Fruit fly (Drosophila melanogaster) whole organism, embryonic: ENCODE data around the gene RpL35A.

Experiments
- Abd-B ChIP-seq: fragments of 200-800 bp; sonication (Bioruptor generic); optimal IDR thresholded peaks from 2 replicates; lab custom pipeline; 2018; ENCODE audit warnings: missing biosample characterization, mild to moderate bottlenecking, missing genetic modification characterization, moderate library complexity
- Asciz ChIP-seq: fragments of 200-800 bp; sonication (Bioruptor generic); optimal IDR thresholded peaks from 2 replicates; lab custom pipeline; 2017; ENCODE audit warnings: missing biosample characterization, mild to moderate bottlenecking, missing genetic modification characterization, missing genetic modification reagents
- Atf-2 ChIP-seq: fragments of 200-800 bp; sonication (Bioruptor generic); optimal IDR thresholded peaks from 2 replicates; lab custom pipeline; 2016; ENCODE audit warnings: missing biosample characterization, missing genetic modification characterization
- Awh ChIP-seq: fragments of 200-800 bp; sonication (Bioruptor generic); IDR thresholded peaks from 2 replicates; pipeline ENCODE4, ENCODE4 v1.3.6; 2022; ENCODE audit warnings: missing biosample characterization, missing genetic modification characterization
- Bgb ChIP-seq: fragments of 200-800 bp; sonication (Bioruptor generic); IDR thresholded peaks from 2 replicates; pipeline ENCODE4 v1.3.6; 2022; ENCODE audit warnings: missing biosample characterization, missing genetic modification characterization; ENCODE audit not compliant: partially characterized antibody
- CG10209 ChIP-seq: fragments of 200-800 bp; sonication (Bioruptor generic); optimal IDR thresholded peaks from 3 replicates; lab custom pipeline; 2017; ENCODE audit warnings: missing biosample characterization, mild to moderate bottlenecking, missing genetic modification characterization, missing genetic modification reagents
- CG10462 ChIP-seq: fragments of 200-800 bp; sonication (Bioruptor generic); optimal IDR thresholded peaks from 2 replicates; lab custom pipeline; 2016; ENCODE audit warnings: missing biosample characterization, missing genetic modification characterization
- CG11695 ChIP-seq: fragments of 200-800 bp; sonication (Bioruptor generic); IDR thresholded peaks from 3 replicates; pipeline ENCODE4 v1.3.6; 2022; ENCODE audit warnings: missing biosample characterization, missing genetic modification characterization
- CG12942 ChIP-seq: fragments of 200-800 bp; sonication (Bioruptor generic); optimal IDR thresholded peaks from 3 replicates; lab custom pipeline; 2016; ENCODE audit warnings: missing biosample characterization, missing genetic modification characterization
- CG13624 ChIP-seq: fragments of 200-800 bp; sonication (Bioruptor generic); optimal IDR thresholded peaks from 2 replicates; lab custom pipeline; 2016; ENCODE audit warnings: missing biosample characterization, missing genetic modification characterization
- CG13775 ChIP-seq: fragments of 200-800 bp; sonication (Bioruptor generic); optimal IDR thresholded peaks from 3 replicates; lab custom pipeline; 2017; ENCODE audit warnings: missing biosample characterization, mild to moderate bottlenecking, missing genetic modification characterization
- CG14965 ChIP-seq: fragments of 200-800 bp; sonication (Bioruptor generic); optimal IDR thresholded peaks from 2 replicates; lab custom pipeline; 2016; ENCODE audit warnings: missing biosample characterization, missing genetic modification characterization, borderline replicate concordance
- CG16863 ChIP-seq: fragments of 200-800 bp; sonication (Bioruptor generic); optimal IDR thresholded peaks from 3 replicates; lab custom pipeline; 2016; ENCODE audit warnings: missing biosample characterization, missing genetic modification characterization
- CG17328 ChIP-seq: fragments of 200-800 bp; sonication (Bioruptor generic); IDR thresholded peaks from 2 replicates; pipeline ENCODE4 v1.3.6; 2022; ENCODE audit warnings: missing biosample characterization, missing genetic modification characterization
- CG17361 ChIP-seq: fragments of 200-800 bp; sonication (Bioruptor generic); IDR thresholded peaks from 3 replicates; pipeline ENCODE4 v1.3.6; 2022; ENCODE audit warnings: missing biosample characterization, missing genetic modification characterization
- CG18262 ChIP-seq: fragments of 200-800 bp; optimal IDR thresholded peaks from 3 replicates; lab custom pipeline; 2019; ENCODE audit warnings: missing biosample characterization, mild to moderate bottlenecking, missing genetic modification characterization, moderate library complexity
- CG18764 ChIP-seq: fragments of 200-800 bp; sonication (Bioruptor generic); optimal IDR thresholded peaks from 3 replicates; lab custom pipeline; 2016; ENCODE audit warnings: missing biosample characterization, missing genetic modification characterization
- CG31441 ChIP-seq: fragments of 200-800 bp; sonication (Bioruptor generic); IDR thresholded peaks from 2 replicates; pipeline ENCODE4 v1.3.6; 2022; ENCODE audit warnings: missing biosample characterization, missing genetic modification characterization
- CG34376 ChIP-seq: fragments of 200-800 bp; sonication (Bioruptor generic); optimal IDR thresholded peaks from 2 replicates; lab custom pipeline; 2018; ENCODE audit warnings: missing biosample characterization, mild to moderate bottlenecking, missing genetic modification characterization
- CG6683 ChIP-seq: fragments of 200-800 bp; sonication (Bioruptor generic); optimal IDR thresholded peaks from 2 replicates; lab custom pipeline; 2017; ENCODE audit warnings: missing biosample characterization, mild to moderate bottlenecking, missing genetic modification characterization, missing genetic modification reagents
- CG6689 ChIP-seq: fragments of 200-800 bp; sonication (Bioruptor generic); IDR thresholded peaks from 2 replicates; pipeline ENCODE4 v1.3.6; 2022; ENCODE audit warnings: missing biosample characterization, missing genetic modification characterization
- CG8089 ChIP-seq: fragments of 200-800 bp; sonication (Bioruptor generic); optimal IDR thresholded peaks from 3 replicates; lab custom pipeline; 2016; ENCODE audit warnings: missing biosample characterization, missing genetic modification characterization
- CG8290 ChIP-seq, 3 experiments: fragments of 200-800 bp; sonication (Bioruptor generic); optimal IDR thresholded peaks; 2 replicates each; lab custom pipeline; 2016 to 2019; ENCODE audit warnings: missing biosample characterization in 3 of 3, missing genetic modification characterization in 3 of 3, mild to moderate bottlenecking in 2 of 3, moderate library complexity in 1 of 3
- CG9609 ChIP-seq: fragments of 200-800 bp; sonication (Bioruptor generic); optimal IDR thresholded peaks from 3 replicates; lab custom pipeline; 2016; ENCODE audit warnings: missing biosample characterization, missing genetic modification characterization
- CG9932 ChIP-seq: fragments of 200-800 bp; sonication (Bioruptor generic); IDR thresholded peaks from 2 replicates; pipeline ENCODE4 v1.3.6; 2022; ENCODE audit warnings: missing biosample characterization, missing genetic modification characterization
- CkIIα-i1 ChIP-seq: fragments of 200-800 bp; sonication (Bioruptor generic); IDR thresholded peaks from 2 replicates; pipeline ENCODE4 v1.3.6; 2022; ENCODE audit warnings: missing biosample characterization, missing genetic modification characterization
- Dfd ChIP-seq, 2 experiments: fragments of >200 bp; optimal IDR thresholded peaks; 2 replicates each; lab custom pipeline; 2017; ENCODE audit warnings: missing biosample characterization in 2 of 2, missing genetic modification characterization in 2 of 2
- Doc3 ChIP-seq: fragments of 200-800 bp; sonication (Bioruptor generic); IDR thresholded peaks from 3 replicates; pipeline ENCODE4 v1.3.6; 2022; ENCODE audit warnings: missing biosample characterization, missing genetic modification characterization; ENCODE audit not compliant: partially characterized antibody
- Dp ChIP-seq: fragments of 200-800 bp; sonication (Bioruptor generic); optimal IDR thresholded peaks from 2 replicates; lab custom pipeline; 2018; ENCODE audit warnings: missing biosample characterization, mild to moderate bottlenecking, missing genetic modification characterization, moderate library complexity
- HLH3B ChIP-seq: fragments of 200-800 bp; sonication (Bioruptor generic); IDR thresholded peaks from 2 replicates; pipeline ENCODE4 v1.3.6; 2022; ENCODE audit warnings: missing biosample characterization, missing genetic modification characterization
- HmgD ChIP-seq: fragments of 200-800 bp; sonication (Bioruptor generic); optimal IDR thresholded peaks from 3 replicates; lab custom pipeline; 2016; ENCODE audit warnings: missing biosample characterization, missing genetic modification characterization
- Hr39 ChIP-seq: fragments of >200 bp; optimal IDR thresholded peaks from 2 replicates; lab custom pipeline; 2017
- PHDP ChIP-seq: fragments of 200-800 bp; sonication (Bioruptor generic); optimal IDR thresholded peaks from 3 replicates; lab custom pipeline; 2018; ENCODE audit warnings: missing biosample characterization, mild to moderate bottlenecking, missing genetic modification characterization, moderate library complexity
- Rfx ChIP-seq: fragments of 200-800 bp; sonication (Bioruptor generic); IDR thresholded peaks from 2 replicates; pipeline ENCODE4 v1.3.6; 2022; ENCODE audit warnings: missing biosample characterization, missing genetic modification characterization
- Xrp1 ChIP-seq: fragments of 200-800 bp; sonication (Bioruptor generic); IDR thresholded peaks from 2 replicates; pipeline ENCODE4 v1.3.6; 2022; ENCODE audit warnings: missing biosample characterization, missing genetic modification characterization
- abd-A ChIP-seq: fragments of 200-800 bp; sonication (Bioruptor generic); optimal IDR thresholded peaks from 3 replicates; lab custom pipeline; 2019; ENCODE audit warnings: missing biosample characterization, mild to moderate bottlenecking, missing genetic modification characterization, moderate library complexity
- bcd ChIP-seq: fragments of 200-800 bp; sonication (Bioruptor generic); optimal IDR thresholded peaks from 2 replicates; lab custom pipeline; 2017; ENCODE audit warnings: missing biosample characterization, mild to moderate bottlenecking, missing genetic modification characterization
- br ChIP-seq: fragments of >200 bp; optimal IDR thresholded peaks from 2 replicates; lab custom pipeline; 2017
- crc ChIP-seq: fragments of 200-800 bp; sonication (Bioruptor generic); optimal IDR thresholded peaks from 2 replicates; lab custom pipeline; 2016; ENCODE audit warnings: missing biosample characterization, missing genetic modification characterization
- dpn ChIP-seq, 2 experiments: fragments of 200-800 bp; sonication (Bioruptor generic); optimal IDR thresholded peaks; 3 replicates each; lab custom pipeline; 2016; ENCODE audit warnings: missing biosample characterization in 2 of 2, missing genetic modification characterization in 2 of 2
- emc ChIP-seq: fragments of 200-800 bp; sonication (Bioruptor generic); optimal IDR thresholded peaks from 2 replicates; lab custom pipeline; 2016; ENCODE audit warnings: missing biosample characterization, missing genetic modification characterization
- fd3F ChIP-seq: fragments of 200-800 bp; sonication (Bioruptor generic); optimal IDR thresholded peaks from 2 replicates; lab custom pipeline; 2018; ENCODE audit warnings: missing biosample characterization, mild to moderate bottlenecking, missing genetic modification characterization, moderate library complexity
- gsb-n ChIP-seq: fragments of 200-800 bp; sonication (Bioruptor generic); optimal IDR thresholded peaks from 3 replicates; lab custom pipeline; 2018; ENCODE audit warnings: missing biosample characterization, mild to moderate bottlenecking, missing genetic modification characterization
- hbn ChIP-seq: fragments of 200-800 bp; sonication (Bioruptor generic); IDR thresholded peaks from 2 replicates; pipeline ENCODE4 v1.3.6; 2022; ENCODE audit warnings: missing biosample characterization, missing genetic modification characterization; ENCODE audit not compliant: partially characterized antibody
- hkb ChIP-seq, 2 experiments: fragments of 200-800 bp in 1 of 2; fragments of >200 bp in 1 of 2; sonication (Bioruptor generic) in 1 of 2; IDR thresholded peaks in 1 of 2; optimal IDR thresholded peaks in 1 of 2; 2 replicates each; pipeline versions ENCODE4 v1.3.6 to Lab custom; 2017 to 2022; ENCODE audit warnings: missing biosample characterization in 1 of 2, missing genetic modification characterization in 1 of 2
- lbe ChIP-seq: fragments of 200-800 bp; sonication (Bioruptor generic); optimal IDR thresholded peaks from 2 replicates; lab custom pipeline; 2016; ENCODE audit warnings: missing biosample characterization, mild to moderate bottlenecking, missing genetic modification characterization
- otp ChIP-seq: fragments of 200-800 bp; sonication (Bioruptor generic); IDR thresholded peaks from 3 replicates; pipeline ENCODE4, ENCODE4 v1.3.6; 2022; ENCODE audit warnings: missing biosample characterization, missing genetic modification characterization
- peb ChIP-seq: fragments of 200-800 bp; sonication (Bioruptor generic); IDR thresholded peaks from 2 replicates; pipeline ENCODE4 v1.3.6; 2022; ENCODE audit warnings: missing biosample characterization, missing genetic modification characterization
- slbo ChIP-seq: fragments of 200-800 bp; sonication (Bioruptor generic); IDR thresholded peaks from 2 replicates; pipeline ENCODE4 v1.3.6; 2022; ENCODE audit warnings: missing biosample characterization, missing genetic modification characterization
- slou ChIP-seq: fragments of 200-800 bp; sonication (Bioruptor generic); optimal IDR thresholded peaks from 3 replicates; lab custom pipeline; 2016; ENCODE audit warnings: missing biosample characterization, missing genetic modification characterization
- sr ChIP-seq: fragments of 200-800 bp; sonication (Bioruptor generic); IDR thresholded peaks from 3 replicates; pipeline ENCODE4 v1.3.6; 2022; ENCODE audit warnings: missing biosample characterization, missing genetic modification characterization
- usp ChIP-seq: fragments of >200 bp; optimal IDR thresholded peaks from 2 replicates; lab custom pipeline; 2017; ENCODE audit warnings: missing biosample characterization, missing genetic modification characterization

Gene RpL35A

dm6 chr3R:5474551-5474950 is 7.7 kb upstream of the RpL35A start, which contains the start of the genes CG45100, HDAC3 and Hcs (continued):
- TF ChIP-seq emc (peak; percentile 28), PHDP (tag; lab: Kevin White, UChicago) (no peak), crc (GFP tag; lab: Kevin White, UChicago) (no peak), HmgD (GFP tag; lab: Kevin White, UChicago) (peak; percentile 24), CG13775 (GFP tag; lab: Kevin White, UChicago) (peak; percentile 57), CG14965 (no peak), Asciz (GFP tag; lab: Kevin White, UChicago) (no peak), fd3F (GFP tag; lab: Kevin White, UChicago) (no peak), slou (GFP tag; lab: Kevin White, UChicago) (no peak), dpn (GFP tag; optimal IDR thresholded peaks at IDR 0.05; lab: Kevin White, UChicago) (peak; percentile 37 to 52), bcd (GFP tag; lab: Kevin White, UChicago) (no peak), CG10209 (GFP tag; lab: Kevin White, UChicago) (no peak), CkIIα-i1 (GFP tag; lab: Robert Waterston, UW) (no peak), CG10462 (GFP tag; lab: Kevin White, UChicago) (no peak), Awh (GFP tag; lab: Robert Waterston, UW) (no peak), CG18262 (tag; lab: Kevin White, UChicago) (no peak), usp (GFP tag; lab: Kevin White, UChicago) (no peak), CG6689 (GFP tag; lab: Robert Waterston, UW) (no peak; the same call in 1 of the 2 replicates), CG12942 (GFP tag; lab: Kevin White, UChicago) (peak; percentile 34), CG17328 (no peak), CG13624 (GFP tag; lab: Kevin White, UChicago) (peak; percentile 72), CG6683 (no peak), CG11695 (GFP tag; lab: Robert Waterston, UW) (no peak), HLH3B (no peak), CG34376 (GFP tag; lab: Kevin White, UChicago) (peak; percentile 59), CG8290 (GFP tag; optimal IDR thresholded peaks at IDR 0.05; lab: Kevin White, UChicago) (peak; percentile 60), CG8290 (tag; optimal IDR thresholded peaks at IDR 0.05; lab: Kevin White, UChicago) (no peak), Abd-B (GFP tag; lab: Kevin White, UChicago) (peak; percentile 75), hkb (optimal IDR thresholded peaks at IDR 0.05; lab: Kevin White, UChicago) (peak; percentile 87), hkb (GFP tag; IDR thresholded peaks at IDR 0.05; lab: Robert Waterston, UW) (no peak), CG16863 (GFP tag; lab: Kevin White, UChicago) (peak; percentile 23), sr (no peak), Hr39 (lab: Kevin White, UChicago) (no peak), Atf-2 (GFP tag; lab: Kevin White, UChicago) (peak; percentile 13), hbn (GFP tag; lab: Robert Waterston, UW) (peak; percentile 88), abd-A (tag; lab: Kevin White, UChicago) (no peak), Dp (GFP tag; lab: Kevin White, UChicago) (peak; percentile 22), lbe (GFP tag; lab: Kevin White, UChicago) (no peak), Bgb (GFP tag; lab: Robert Waterston, UW) (peak; percentile 87), otp (GFP tag; lab: Robert Waterston, UW) (no peak), Doc3 (GFP tag; lab: Robert Waterston, UW) (peak; percentile 88), CG31441 (no peak), Rfx (GFP tag; lab: Robert Waterston, UW) (peak; percentile 68), CG17361 (no peak; the same call in 2 of the 3 replicates), Dfd (GFP tag; optimal IDR thresholded peaks at IDR 0.05; lab: Kevin White, UChicago) (no peak), gsb-n (no peak), br (no peak), slbo (GFP tag; lab: Robert Waterston, UW) (peak; percentile 78), Xrp1 (GFP tag; lab: Robert Waterston, UW) (peak; percentile 40), peb (GFP tag; lab: Robert Waterston, UW) (no peak), CG18764 (GFP tag; lab: Kevin White, UChicago) (no peak), CG9932 (GFP tag; lab: Robert Waterston, UW) (peak; percentile 86), CG8089 (GFP tag; lab: Kevin White, UChicago) (peak; percentile 4), CG9609 (GFP tag; lab: Kevin White, UChicago) (peak; percentile 44)
